Fruit fly (Drosophila melanogaster): ENCODE data around the gene CG12684.

- TF ChIP-seq CG14711 (tag; optimal IDR thresholded peaks at IDR 0.05): no peak
- no peak for TF ChIP-seq Hr96 (GFP tag; optimal IDR thresholded peaks at IDR 0.05)
- TF ChIP-seq cic (GFP tag; optimal IDR thresholded peaks at IDR 0.05): no peak
- TF ChIP-seq CG11617 (GFP tag; optimal IDR thresholded peaks at IDR 0.05): no peak
- no peak for TF ChIP-seq kay (GFP tag; ENCODE audit: borderline replicate concordance)
- no peak for TF ChIP-seq toe (GFP tag; optimal IDR thresholded peaks at IDR 0.05)
- no peak for TF ChIP-seq ovo (GFP tag; optimal IDR thresholded peaks at IDR 0.05)
- no peak for TF ChIP-seq pad (GFP tag; optimal IDR thresholded peaks at IDR 0.05)
- peak; percentile 91 for TF ChIP-seq tj (GFP tag; optimal IDR thresholded peaks at IDR 0.05)
- no peak for TF ChIP-seq Crg-1 (GFP tag; optimal IDR thresholded peaks at IDR 0.05)
- no peak for TF ChIP-seq CG5204 (GFP tag; optimal IDR thresholded peaks at IDR 0.05)
Measured at dm6 chrX:4605313-4605712, 33.6 kb upstream of the CG12684 start.
